Worm (Caenorhabditis elegans): Measurements from ENCODE around the gene ZC250.2.

ce11 chrV:5746237-5746636 is 45.9 kb upstream of the ZC250.2 start:
- no peak for TF ChIP-seq unc-130 (GFP tag; optimal IDR thresholded peaks at IDR 0.05)
- TF ChIP-seq dpl-1 (GFP tag; optimal IDR thresholded peaks at IDR 0.05): no peak
- no peak for TF ChIP-seq lir-3 (tag; optimal IDR thresholded peaks at IDR 0.05)
- TF ChIP-seq ceh-32 (tag; optimal IDR thresholded peaks at IDR 0.05; ENCODE audit: poor library complexity): no peak
